Worm (Caenorhabditis elegans) whole organism, young adult: ENCODE measurements around the gene irld-36.

ENCODE experiments used
- B0019.2 ChIP-seq: fragments of 200-800 bp; sonication (Bioruptor generic); conservative IDR thresholded peaks from 2 replicates; pipeline ENCODE4 v1.3.6; 2022; ENCODE audit warnings: missing genetic modification reagents, missing genetic modification characterization, missing compliant biosample characterization
- B0035.1 ChIP-seq: sonication (generic microtip); optimal IDR thresholded peaks from 2 replicates; lab custom pipeline; 2016; ENCODE audit warnings: missing genetic modification characterization, mild to moderate bottlenecking, missing compliant biosample characterization, missing genotype, missing genetic modification reagents
- B0261.1 ChIP-seq: sonication (generic microtip); optimal IDR thresholded peaks from 2 replicates; lab custom pipeline; 2016; ENCODE audit warnings: mild to moderate bottlenecking, missing genetic modification characterization, moderate library complexity, missing compliant biosample characterization
- C17E4.6 ChIP-seq: fragments of 200-800 bp; sonication (Bioruptor generic); IDR thresholded peaks from 2 replicates; pipeline ENCODE4 v1.3.6; 2022; ENCODE audit warnings: missing genetic modification reagents, missing genetic modification characterization, missing compliant biosample characterization
- D2030.7 ChIP-seq: fragments of 200-800 bp; sonication (Bioruptor generic); IDR thresholded peaks from 2 replicates; pipeline ENCODE4 v1.3.6; 2022; ENCODE audit warnings: missing genetic modification reagents, missing genetic modification characterization, missing compliant biosample characterization
- F23B12.7 ChIP-seq: sonication (generic microtip); optimal IDR thresholded peaks from 2 replicates; lab custom pipeline; 2017; ENCODE audit warnings: missing genetic modification characterization, mild to moderate bottlenecking, missing compliant biosample characterization, antibody characterized with exemption, moderate library complexity; ENCODE audit not compliant: insufficient read depth
- F37B4.10 ChIP-seq: fragments of 200-800 bp; sonication (Bioruptor generic); IDR thresholded peaks from 2 replicates; pipeline ENCODE4 v1.3.6; 2022; ENCODE audit warnings: missing genetic modification characterization, missing compliant biosample characterization
- F52B5.7 ChIP-seq: sonication (generic microtip); optimal IDR thresholded peaks from 2 replicates; lab custom pipeline; 2016; ENCODE audit warnings: mild to moderate bottlenecking, missing genetic modification characterization, missing compliant biosample characterization
- F57A8.1 ChIP-seq: fragments of 200-800 bp; sonication (Bioruptor generic); optimal IDR thresholded peaks from 2 replicates; lab custom pipeline; 2018; ENCODE audit warnings: mild to moderate bottlenecking, missing genetic modification characterization, moderate library complexity, missing compliant biosample characterization
- T07F8.4 ChIP-seq: sonication (generic microtip); optimal IDR thresholded peaks from 2 replicates; lab custom pipeline; 2016; ENCODE audit warnings: mild to moderate bottlenecking, missing genetic modification characterization, moderate library complexity, missing compliant biosample characterization
- T26A5.8 ChIP-seq: sonication (generic microtip); optimal IDR thresholded peaks from 2 replicates; lab custom pipeline; 2016; ENCODE audit warnings: missing genetic modification characterization, missing compliant biosample characterization
- Y79H2A.3 ChIP-seq: fragments of 200-800 bp; sonication (Bioruptor generic); conservative IDR thresholded peaks from 2 replicates; pipeline ENCODE4 v1.3.6; 2022; ENCODE audit warnings: missing genetic modification reagents, missing genetic modification characterization, missing compliant biosample characterization
- ZK185.1 ChIP-seq: sonication (generic microtip); optimal IDR thresholded peaks from 2 replicates; lab custom pipeline; 2016; ENCODE audit warnings: mild to moderate bottlenecking, missing genetic modification characterization, missing compliant biosample characterization; ENCODE audit not compliant: poor library complexity, severe bottlenecking
- aptf-2 ChIP-seq: fragments of 200-800 bp; sonication (Bioruptor generic); conservative IDR thresholded peaks from 2 replicates; pipeline ENCODE4 v1.3.6; 2022; ENCODE audit warnings: missing genetic modification reagents, missing genetic modification characterization, missing compliant biosample characterization
- bed-2 ChIP-seq: fragments of 200-800 bp; sonication (Bioruptor generic); IDR thresholded peaks from 2 replicates; pipeline ENCODE4 v1.3.6; 2022; ENCODE audit warnings: missing genetic modification reagents, missing genetic modification characterization, missing compliant biosample characterization
- ceh-100 ChIP-seq: fragments of 200-800 bp; sonication (Bioruptor generic); IDR thresholded peaks from 2 replicates; pipeline ENCODE4 v1.3.6; 2022; ENCODE audit warnings: missing genetic modification reagents, missing genetic modification characterization, missing compliant biosample characterization
- ceh-91 ChIP-seq: fragments of 200-800 bp; sonication (Bioruptor generic); IDR thresholded peaks from 2 replicates; pipeline ENCODE4 v1.3.6; 2022; ENCODE audit warnings: missing genetic modification reagents, missing genetic modification characterization, missing compliant biosample characterization
- dpl-1 ChIP-seq: fragments of 150-350 bp; optimal IDR thresholded peaks from 2 replicates; lab custom pipeline; 2014; ENCODE audit warnings: missing biosample characterization, missing genetic modification reagents, missing genetic modification characterization
- efl-1 ChIP-seq: fragments of 150-350 bp; optimal IDR thresholded peaks from 2 replicates; lab custom pipeline; 2014; ENCODE audit warnings: missing biosample characterization, missing genetic modification reagents, missing genetic modification characterization
- ekl-4 ChIP-seq: fragments of 200-800 bp; sonication (Bioruptor generic); IDR thresholded peaks from 2 replicates; pipeline ENCODE4 v1.3.6; 2022; ENCODE audit warnings: missing genetic modification reagents, missing genetic modification characterization, missing compliant biosample characterization
- fkh-3 ChIP-seq: sonication (generic microtip); optimal IDR thresholded peaks from 2 replicates; lab custom pipeline; 2016; ENCODE audit warnings: mild to moderate bottlenecking, missing genetic modification characterization, missing compliant biosample characterization
- lag-1 ChIP-seq: fragments of 200-800 bp; sonication (Bioruptor generic); IDR thresholded peaks from 2 replicates; pipeline ENCODE4 v1.3.6; 2022; ENCODE audit warnings: missing genetic modification reagents, missing genetic modification characterization, missing compliant biosample characterization
- lin-40 ChIP-seq: sonication (generic microtip); optimal IDR thresholded peaks from 2 replicates; lab custom pipeline; 2016; ENCODE audit warnings: missing genetic modification characterization, mild to moderate bottlenecking, missing compliant biosample characterization, missing genotype, missing genetic modification reagents
- lir-1 ChIP-seq: fragments of 200-800 bp; sonication (Bioruptor generic); conservative IDR thresholded peaks from 2 replicates; pipeline ENCODE4 v1.3.6; 2022; ENCODE audit warnings: missing genetic modification reagents, missing genetic modification characterization, missing compliant biosample characterization
- madf-10 ChIP-seq: sonication (generic microtip); optimal IDR thresholded peaks from 2 replicates; lab custom pipeline; 2016; ENCODE audit warnings: mild to moderate bottlenecking, missing genetic modification characterization, missing compliant biosample characterization
- madf-8 ChIP-seq: fragments of 200-800 bp; sonication (Bioruptor generic); conservative IDR thresholded peaks from 2 replicates; pipeline ENCODE4 v1.3.6; 2022; ENCODE audit warnings: missing genetic modification reagents, missing genetic modification characterization, missing compliant biosample characterization
- mel-28 ChIP-seq: sonication (generic microtip); optimal IDR thresholded peaks from 2 replicates; lab custom pipeline; 2016; ENCODE audit warnings: borderline replicate concordance, mild to moderate bottlenecking, missing genetic modification characterization, missing compliant biosample characterization
- nhr-179 ChIP-seq: sonication (generic microtip); optimal IDR thresholded peaks from 2 replicates; lab custom pipeline; 2016; ENCODE audit warnings: mild to moderate bottlenecking, missing genetic modification characterization, missing compliant biosample characterization
- nhr-27 ChIP-seq: fragments of 200-800 bp; sonication (Bioruptor generic); optimal IDR thresholded peaks from 2 replicates; lab custom pipeline; 2018; ENCODE audit warnings: mild to moderate bottlenecking, missing genetic modification characterization, moderate library complexity, missing compliant biosample characterization
- rcor-1 ChIP-seq: fragments of 200-800 bp; sonication (Bioruptor generic); IDR thresholded peaks from 2 replicates; pipeline ENCODE4 v1.3.6; 2022; ENCODE audit warnings: missing genetic modification reagents, missing genetic modification characterization, missing compliant biosample characterization
- snpc-3.4 ChIP-seq: sonication (generic microtip); optimal IDR thresholded peaks from 2 replicates; lab custom pipeline; 2017; ENCODE audit warnings: missing genetic modification characterization, mild to moderate bottlenecking, missing compliant biosample characterization, antibody characterized with exemption, moderate library complexity, missing genotype, missing genetic modification reagents
- snpc-4 ChIP-seq, 5 experiments: fragments of 150-350 bp in 1 of 5; sonication (generic microtip) in 4 of 5; optimal IDR thresholded peaks; 2 replicates each; lab custom pipeline; 2014 to 2018; ENCODE audit warnings: missing genetic modification characterization in 5 of 5, missing biosample characterization in 3 of 5, antibody characterized with exemption in 2 of 5, mild to moderate bottlenecking in 2 of 5, missing compliant biosample characterization in 2 of 5, missing genotype in 2 of 5, moderate library complexity in 2 of 5, missing genetic modification reagents in 1 of 5
- unc-62 ChIP-seq: fragments of 150-350 bp; optimal IDR thresholded peaks from 2 replicates; lab custom pipeline; 2014; ENCODE audit warnings: missing biosample characterization, missing genetic modification reagents, missing genetic modification characterization
- zfh-2 ChIP-seq: fragments of 200-800 bp; sonication (Bioruptor generic); conservative IDR thresholded peaks from 2 replicates; pipeline ENCODE4 v1.3.6; 2022; ENCODE audit warnings: missing genetic modification reagents, missing genetic modification characterization, missing compliant biosample characterization
- zim-3 ChIP-seq: sonication (generic microtip); optimal IDR thresholded peaks from 2 replicates; lab custom pipeline; 2017; ENCODE audit warnings: mild to moderate bottlenecking, missing genetic modification characterization, moderate library complexity, missing compliant biosample characterization
- ztf-22 ChIP-seq: fragments of 200-800 bp; sonication (Bioruptor generic); optimal IDR thresholded peaks from 2 replicates; lab custom pipeline; 2018; ENCODE audit warnings: mild to moderate bottlenecking, missing genetic modification characterization, moderate library complexity, missing compliant biosample characterization
- ztf-28 ChIP-seq: fragments of 200-800 bp; sonication (Bioruptor generic); IDR thresholded peaks from 2 replicates; pipeline ENCODE4 v1.3.6; 2022; ENCODE audit warnings: missing genetic modification reagents, missing genetic modification characterization, missing compliant biosample characterization
- ztf-3 ChIP-seq: fragments of 200-800 bp; sonication (Bioruptor generic); optimal IDR thresholded peaks from 2 replicates; lab custom pipeline; 2018; ENCODE audit warnings: mild to moderate bottlenecking, missing genetic modification characterization, missing compliant biosample characterization

Gene irld-36

ce11 chrII:1703363-1703762 lies 24.2 kb downstream of the irld-36 start, which contains the start of gene fbxb-47:
Gene fbxb-47 (minus strand): TSS chrII:1703463.
- TF ChIP-seq T26A5.8 (no peak), zim-3 (tag; lab: Kevin White, UChicago) (no peak), F37B4.10 (GFP tag; lab: Robert Waterston, UW) (no peak), fkh-3 (no peak), F57A8.1 (no peak), lir-1 (no peak), ztf-22 (no peak), dpl-1 (GFP tag; lab: Kevin White, UChicago) (no peak), mel-28 (tag; lab: Kevin White, UChicago) (no peak), ZK185.1 (tag; lab: Kevin White, UChicago) (no peak), D2030.7 (GFP tag; lab: Robert Waterston, UW) (no peak), F52B5.7 (tag; lab: Kevin White, UChicago) (no peak), B0261.1 (no peak), ceh-100 (GFP tag; lab: Robert Waterston, UW) (no peak)

ce11 chrII:1706385-1706784 lies 27.2 kb downstream of the irld-36 start, which contains the start of gene sdz-18:
Gene sdz-18 (minus strand): TSS chrII:1706485.
- TF ChIP-seq nhr-179 (tag; lab: Kevin White, UChicago) (no peak), madf-8 (GFP tag; lab: Robert Waterston, UW) (no peak), rcor-1 (no peak), B0035.1 (tag; lab: Kevin White, UChicago) (no peak), snpc-3.4 (tag; lab: Kevin White, UChicago) (no peak), nhr-27 (tag; lab: Kevin White, UChicago) (no peak), ztf-28 (GFP tag; lab: Robert Waterston, UW) (no peak), snpc-4 (GFP tag; optimal IDR thresholded peaks at IDR 0.05; lab: Kevin White, UChicago) (no peak), snpc-4 (tag; optimal IDR thresholded peaks at IDR 0.05; lab: Kevin White, UChicago) (no peak), lin-40 (tag; lab: Kevin White, UChicago) (no peak), Y79H2A.3 (no peak), aptf-2 (GFP tag; lab: Robert Waterston, UW) (no peak), ztf-3 (GFP tag; lab: Kevin White, UChicago) (no peak), bed-2 (GFP tag; lab: Robert Waterston, UW) (no peak), C17E4.6 (no peak), madf-10 (tag; lab: Kevin White, UChicago) (no peak), lag-1 (no peak)

ce11 chrII:1709959-1710358 lies 30.8 kb downstream of the irld-36 start, which contains the start of gene fbxa-184:
Gene fbxa-184 (plus strand): TSS chrII:1710259.
- peak; percentile 81 for TF ChIP-seq aptf-2 (GFP tag; lab: Robert Waterston, UW)
- TF ChIP-seq F23B12.7 = no peak

- TF ChIP-seq T07F8.4 (tag; lab: Kevin White, UChicago) (no peak), B0019.2 (GFP tag; lab: Robert Waterston, UW) (no peak), zfh-2 (no peak), efl-1 (peak; percentile 47), unc-62 (GFP tag; lab: Kevin White, UChicago) (no peak), ekl-4 (no peak), madf-10 (tag; lab: Kevin White, UChicago) (no peak), ceh-91 (GFP tag; lab: Robert Waterston, UW) (no peak)
Measured at ce11 chrII:1712938-1713337, 33.8 kb downstream of the irld-36 start, which contains the start of gene btb-7. Gene btb-7 (plus strand): TSS chrII:1713238.
